Fruit fly (Drosophila melanogaster): Measurements from ENCODE around the gene Naa20A.

- TF ChIP-seq CTCF (optimal IDR thresholded peaks at IDR 0.05) = no peak
- no peak for TF ChIP-seq CG8478 (optimal IDR thresholded peaks at IDR 0.05)
Measured at dm6 chrX:19618183-19618740, 4.6 kb downstream of the Naa20A start, which contains the start of the genes Pstk and Tim9b.
